Fruit fly (Drosophila melanogaster) whole organism, embryonic: ENCODE data around the gene tank.

Experiments used
- Aef1 ChIP-seq: fragments of 200-800 bp; sonication (Bioruptor generic); IDR thresholded peaks from 3 replicates; pipeline ENCODE4 v1.3.6; 2022; ENCODE audit warnings: missing biosample characterization, missing genetic modification characterization
- Atf6 ChIP-seq: fragments of 200-800 bp; sonication (Bioruptor generic); IDR thresholded peaks from 2 replicates; pipeline ENCODE4 v1.3.6; 2022; ENCODE audit warnings: missing biosample characterization, missing genetic modification characterization
- Awh ChIP-seq: fragments of 200-800 bp; sonication (Bioruptor generic); IDR thresholded peaks from 2 replicates; pipeline ENCODE4, ENCODE4 v1.3.6; 2022; ENCODE audit warnings: missing biosample characterization, missing genetic modification characterization
- CG10147 ChIP-seq: fragments of 200-800 bp; sonication (Bioruptor generic); optimal IDR thresholded peaks from 2 replicates; lab custom pipeline; 2019; ENCODE audit warnings: missing biosample characterization, mild to moderate bottlenecking, missing genetic modification characterization, moderate library complexity
- CG11247 ChIP-seq: fragments of 200-800 bp; sonication (Bioruptor generic); IDR thresholded peaks from 2 replicates; pipeline ENCODE4 v1.3.6; 2022; ENCODE audit warnings: missing biosample characterization, missing genetic modification characterization
- CG11456 ChIP-seq: fragments of 200-800 bp; sonication (Bioruptor generic); IDR thresholded peaks from 3 replicates; pipeline ENCODE4 v1.3.6; 2022; ENCODE audit warnings: missing biosample characterization, missing genetic modification characterization
- CG11504 ChIP-seq: fragments of 200-800 bp; sonication (Bioruptor generic); optimal IDR thresholded peaks from 3 replicates; lab custom pipeline; 2019; ENCODE audit warnings: missing biosample characterization, mild to moderate bottlenecking, missing genetic modification characterization, moderate library complexity
- CG12659 ChIP-seq: fragments of 200-800 bp; sonication (Bioruptor generic); optimal IDR thresholded peaks from 3 replicates; lab custom pipeline; 2017; ENCODE audit warnings: mild to moderate bottlenecking, missing biosample characterization, missing genetic modification reagents, missing genetic modification characterization
- CG12942 ChIP-seq: fragments of 200-800 bp; sonication (Bioruptor generic); optimal IDR thresholded peaks from 3 replicates; lab custom pipeline; 2016; ENCODE audit warnings: missing biosample characterization, missing genetic modification characterization
- CG13424 ChIP-seq: fragments of 200-800 bp; sonication (Bioruptor generic); optimal IDR thresholded peaks from 2 replicates; lab custom pipeline; 2019; ENCODE audit warnings: missing biosample characterization, mild to moderate bottlenecking, missing genetic modification characterization, moderate library complexity
- CG15479 ChIP-seq: fragments of 200-800 bp; sonication (Bioruptor generic); optimal IDR thresholded peaks from 3 replicates; lab custom pipeline; 2019; ENCODE audit warnings: missing biosample characterization, mild to moderate bottlenecking, missing genetic modification characterization, moderate library complexity
- CG17802 ChIP-seq: fragments of 200-800 bp; sonication (Bioruptor generic); optimal IDR thresholded peaks from 2 replicates; lab custom pipeline; 2018; ENCODE audit warnings: missing biosample characterization, mild to moderate bottlenecking, missing genetic modification characterization, moderate library complexity
- CG1792 ChIP-seq: fragments of 200-800 bp; sonication (Bioruptor generic); optimal IDR thresholded peaks from 2 replicates; lab custom pipeline; 2016; ENCODE audit warnings: missing biosample characterization, missing genetic modification characterization
- CG18011 ChIP-seq: fragments of 200-800 bp; sonication (Bioruptor generic); optimal IDR thresholded peaks from 2 replicates; lab custom pipeline; 2017; ENCODE audit warnings: missing biosample characterization, missing genetic modification characterization, mild to moderate bottlenecking, moderate library complexity, missing genotype
- CG18262 ChIP-seq: fragments of 200-800 bp; optimal IDR thresholded peaks from 3 replicates; lab custom pipeline; 2019; ENCODE audit warnings: missing biosample characterization, mild to moderate bottlenecking, missing genetic modification characterization, moderate library complexity
- CG2712 ChIP-seq: fragments of 200-800 bp; optimal IDR thresholded peaks from 3 replicates; lab custom pipeline; 2019; ENCODE audit warnings: missing biosample characterization, mild to moderate bottlenecking, missing genetic modification characterization, moderate library complexity
- CG6683 ChIP-seq: fragments of 200-800 bp; sonication (Bioruptor generic); optimal IDR thresholded peaks from 2 replicates; lab custom pipeline; 2017; ENCODE audit warnings: missing biosample characterization, mild to moderate bottlenecking, missing genetic modification characterization, missing genetic modification reagents
- CG6689 ChIP-seq: fragments of 200-800 bp; sonication (Bioruptor generic); IDR thresholded peaks from 2 replicates; pipeline ENCODE4 v1.3.6; 2022; ENCODE audit warnings: missing biosample characterization, missing genetic modification characterization
- CG7839 ChIP-seq: fragments of 200-800 bp; sonication (Bioruptor generic); optimal IDR thresholded peaks from 3 replicates; lab custom pipeline; 2018; ENCODE audit warnings: missing biosample characterization, mild to moderate bottlenecking, missing genetic modification characterization, moderate library complexity
- CG9797 ChIP-seq: fragments of 200-800 bp; sonication (Bioruptor generic); optimal IDR thresholded peaks from 3 replicates; lab custom pipeline; 2018; ENCODE audit warnings: missing biosample characterization, mild to moderate bottlenecking, missing genetic modification characterization
- Doc3 ChIP-seq: fragments of 200-800 bp; sonication (Bioruptor generic); IDR thresholded peaks from 3 replicates; pipeline ENCODE4 v1.3.6; 2022; ENCODE audit warnings: missing biosample characterization, missing genetic modification characterization; ENCODE audit not compliant: partially characterized antibody
- Hr51 ChIP-seq, 2 experiments: fragments of 200-800 bp; sonication (Bioruptor generic); optimal IDR thresholded peaks; 2 replicates in 1 of 2; 3 replicates in 1 of 2; lab custom pipeline; 2016 to 2018; ENCODE audit warnings: missing biosample characterization in 2 of 2, missing genetic modification characterization in 2 of 2, mild to moderate bottlenecking in 1 of 2, moderate library complexity in 1 of 2
- Mrtf ChIP-seq: fragments of 200-800 bp; sonication (Bioruptor generic); IDR thresholded peaks from 3 replicates; pipeline ENCODE4 v1.3.6; 2022; ENCODE audit warnings: missing biosample characterization, missing genetic modification characterization
- Nf-YC ChIP-seq: fragments of 200-800 bp; optimal IDR thresholded peaks from 3 replicates; lab custom pipeline; 2019; ENCODE audit warnings: missing biosample characterization, mild to moderate bottlenecking, missing genetic modification characterization, moderate library complexity
- NfI ChIP-seq: fragments of 200-800 bp; sonication (Bioruptor generic); optimal IDR thresholded peaks from 3 replicates; lab custom pipeline; 2018; ENCODE audit warnings: missing biosample characterization, mild to moderate bottlenecking, missing genetic modification characterization, moderate library complexity
- Oaz ChIP-seq: fragments of 200-800 bp; sonication (Bioruptor generic); IDR thresholded peaks from 2 replicates; pipeline ENCODE4 v1.3.6; 2022; ENCODE audit warnings: missing biosample characterization, missing genetic modification characterization
- Oli ChIP-seq: fragments of 200-800 bp; sonication (Bioruptor generic); optimal IDR thresholded peaks from 2 replicates; lab custom pipeline; 2018; ENCODE audit warnings: missing biosample characterization, mild to moderate bottlenecking, missing genetic modification characterization, moderate library complexity
- Opbp ChIP-seq: fragments of 200-800 bp; sonication (Bioruptor generic); IDR thresholded peaks from 3 replicates; pipeline ENCODE4 v1.3.6; 2022; ENCODE audit warnings: missing biosample characterization, missing genetic modification characterization; ENCODE audit not compliant: partially characterized antibody
- Ptx1 ChIP-seq: fragments of 200-800 bp; sonication (Bioruptor generic); IDR thresholded peaks from 2 replicates; pipeline ENCODE4 v1.3.6; 2022; ENCODE audit warnings: missing biosample characterization, missing genetic modification characterization
- Sox100B ChIP-seq: fragments of 200-800 bp; sonication (Bioruptor generic); optimal IDR thresholded peaks from 3 replicates; lab custom pipeline; 2018; ENCODE audit warnings: missing biosample characterization, mild to moderate bottlenecking, missing genetic modification characterization
- Sox102F ChIP-seq: fragments of 200-800 bp; sonication (Bioruptor generic); optimal IDR thresholded peaks from 2 replicates; lab custom pipeline; 2018; ENCODE audit warnings: missing biosample characterization, mild to moderate bottlenecking, missing genetic modification characterization, moderate library complexity
- Sry-β ChIP-seq: fragments of 200-800 bp; sonication (Bioruptor generic); optimal IDR thresholded peaks from 2 replicates; lab custom pipeline; 2018; ENCODE audit warnings: missing biosample characterization, mild to moderate bottlenecking, missing genetic modification characterization, moderate library complexity
- Xbp1 ChIP-seq: fragments of 200-800 bp; sonication (Bioruptor generic); optimal IDR thresholded peaks from 3 replicates; lab custom pipeline; 2016; ENCODE audit warnings: missing biosample characterization, mild to moderate bottlenecking, missing genetic modification characterization
- ap ChIP-seq: fragments of 200-800 bp; sonication (Bioruptor generic); IDR thresholded peaks from 2 replicates; pipeline ENCODE4 v1.3.6; 2022; ENCODE audit warnings: missing biosample characterization, missing genetic modification characterization
- btn ChIP-seq: fragments of 200-800 bp; sonication (Bioruptor generic); optimal IDR thresholded peaks from 2 replicates; lab custom pipeline; 2016; ENCODE audit warnings: missing biosample characterization, missing genetic modification characterization
- dmrt99B ChIP-seq: fragments of 200-800 bp; sonication (Bioruptor generic); optimal IDR thresholded peaks from 2 replicates; lab custom pipeline; 2018; ENCODE audit warnings: missing biosample characterization, mild to moderate bottlenecking, missing genetic modification characterization, moderate library complexity
- esg ChIP-seq: fragments of 200-800 bp; sonication (Bioruptor generic); conservative IDR thresholded peaks from 2 replicates; pipeline ENCODE4 v1.3.6; 2022; ENCODE audit warnings: missing biosample characterization, missing genetic modification characterization
- hb ChIP-seq: fragments of 200-800 bp; sonication (Bioruptor generic); IDR thresholded peaks from 3 replicates; pipeline ENCODE4 v1.3.6; 2022; ENCODE audit warnings: missing biosample characterization, missing genetic modification characterization; ENCODE audit not compliant: partially characterized antibody
- nerfin-2 ChIP-seq: fragments of 200-800 bp; sonication (Bioruptor generic); IDR thresholded peaks from 2 replicates; pipeline ENCODE4 v1.3.6; 2022; ENCODE audit warnings: missing biosample characterization, missing genetic modification characterization; ENCODE audit not compliant: partially characterized antibody
- pb ChIP-seq: fragments of 200-800 bp; sonication (Bioruptor generic); optimal IDR thresholded peaks from 3 replicates; lab custom pipeline; 2016; ENCODE audit warnings: missing biosample characterization, missing genetic modification characterization
- pzg ChIP-seq: fragments of 200-800 bp; sonication (Bioruptor generic); optimal IDR thresholded peaks from 3 replicates; lab custom pipeline; 2018; ENCODE audit warnings: missing biosample characterization, mild to moderate bottlenecking, missing genetic modification characterization, moderate library complexity
- row ChIP-seq: fragments of 200-800 bp; sonication (Bioruptor generic); IDR thresholded peaks from 3 replicates; pipeline ENCODE4 v1.3.6; 2022; ENCODE audit warnings: missing biosample characterization, missing genetic modification characterization
- sc ChIP-seq, 3 experiments: fragments of >200 bp in 2 of 3; fragments of 200-800 bp in 1 of 3; sonication (Bioruptor generic) in 1 of 3; optimal IDR thresholded peaks; 2 replicates in 2 of 3; 3 replicates in 1 of 3; lab custom pipeline; 2017; ENCODE audit warnings: mild to moderate bottlenecking in 1 of 3, missing biosample characterization in 1 of 3, missing genetic modification characterization in 1 of 3, missing genetic modification reagents in 1 of 3
- sens ChIP-seq: fragments of 200-800 bp; sonication (Bioruptor generic); peaks from one replicate; lab custom pipeline; 2016; ENCODE audit warnings: missing biosample characterization, missing genetic modification characterization
- sob ChIP-seq: fragments of 200-800 bp; sonication (Bioruptor generic); IDR thresholded peaks from 2 replicates; pipeline ENCODE4 v1.3.6; 2022; ENCODE audit warnings: missing biosample characterization, missing genetic modification characterization
- stc ChIP-seq: fragments of 200-800 bp; sonication (Bioruptor generic); IDR thresholded peaks from 2 replicates; pipeline ENCODE4 v1.3.6; 2022; ENCODE audit warnings: missing biosample characterization, missing genetic modification characterization
- ttk ChIP-seq: fragments of 200-800 bp; sonication (Bioruptor generic); IDR thresholded peaks from 2 replicates; pipeline ENCODE4 v2.1.2; 2022; ENCODE audit warnings: missing biosample characterization, missing genetic modification characterization
- tx ChIP-seq: fragments of 200-800 bp; sonication (Bioruptor generic); optimal IDR thresholded peaks from 2 replicates; lab custom pipeline; 2016; ENCODE audit warnings: missing biosample characterization, missing genetic modification characterization
- unpg ChIP-seq: fragments of 200-800 bp; sonication (Bioruptor generic); optimal IDR thresholded peaks from 3 replicates; lab custom pipeline; 2018; ENCODE audit warnings: missing biosample characterization, mild to moderate bottlenecking, missing genetic modification characterization, moderate library complexity

tank gene

DNA sequence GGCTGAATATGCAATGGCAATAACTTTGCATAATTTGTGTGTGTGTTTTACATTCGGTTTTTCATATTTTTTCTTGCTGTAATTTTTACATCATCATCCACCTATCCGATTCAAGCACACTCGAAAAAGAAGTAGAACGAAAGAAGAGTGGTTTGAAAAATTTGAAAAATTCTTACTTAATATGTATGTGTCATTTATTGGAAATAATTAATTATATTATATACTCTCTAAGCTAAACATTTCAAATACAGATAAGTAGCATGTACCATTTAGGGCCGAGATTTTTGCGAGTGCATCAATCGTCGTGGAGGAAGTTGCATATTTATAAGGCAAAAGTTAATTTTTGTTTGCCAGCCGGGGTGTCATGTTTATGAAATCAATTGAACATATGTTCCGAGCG lies 31.7 kb downstream of the tank start (continued):
- TF ChIP-seq Oli (tag; lab: Kevin White, UChicago) (peak; percentile 43), CG2712 (tag; lab: Kevin White, UChicago) (peak; percentile 13), ap (0 out of 2 replicates have a peak, but pooled peaks have one; percentile 29), CG6689 (GFP tag; lab: Robert Waterston, UW) (0 out of 2 replicates have a peak, but pooled peaks have one; percentile 23), sc (optimal IDR thresholded peaks at IDR 0.05; lab: Kevin White, UChicago) (no peak), sc (GFP tag; optimal IDR thresholded peaks at IDR 0.05; lab: Kevin White, UChicago) (no peak), CG13424 (tag; lab: Kevin White, UChicago) (peak; percentile 9), CG15479 (GFP tag; lab: Kevin White, UChicago) (no peak), tx (GFP tag; lab: Kevin White, UChicago) (no peak), Awh (GFP tag; lab: Robert Waterston, UW) (0 out of 2 replicates have a peak, but pooled peaks have one; percentile 27), Mrtf (GFP tag; lab: Robert Waterston, UW) (0 out of 3 replicates have a peak, but pooled peaks have one; percentile 10), Opbp (no peak), Xbp1 (GFP tag; lab: Kevin White, UChicago) (peak; percentile 15), Nf-YC (tag; lab: Kevin White, UChicago) (peak; percentile 4), CG17802 (tag; lab: Kevin White, UChicago) (no peak), CG10147 (no peak), CG11247 (0 out of 2 replicates have a peak, but pooled peaks have one; percentile 31), CG6683 (no peak), unpg (GFP tag; lab: Kevin White, UChicago) (peak; percentile 53), CG11456 (GFP tag; lab: Robert Waterston, UW) (no peak), pb (no peak), row (GFP tag; lab: Robert Waterston, UW) (peak; percentile 45; the same call in 2 of the 3 replicates), Aef1 (GFP tag; lab: Robert Waterston, UW) (peak; percentile 42; the same call in 1 of the 3 replicates), ttk (peak; percentile 34; the same call in 1 of the 2 replicates), Ptx1 (GFP tag; lab: Robert Waterston, UW) (peak; percentile 64), Sry-β (GFP tag; lab: Kevin White, UChicago) (no peak), CG18011 (GFP tag; lab: Kevin White, UChicago) (no peak), btn (GFP tag; lab: Kevin White, UChicago) (no peak), CG11504 (tag; lab: Kevin White, UChicago) (peak; percentile 73), nerfin-2 (GFP tag; lab: Robert Waterston, UW) (no peak), CG9797 (GFP tag; lab: Kevin White, UChicago) (no peak), CG12659 (GFP tag; lab: Kevin White, UChicago) (no peak), Oaz (peak; percentile 37; the same call in 1 of the 2 replicates), CG18262 (tag; lab: Kevin White, UChicago) (peak; percentile 2), stc (peak; percentile 12; the same call in 1 of the 2 replicates), CG12942 (GFP tag; lab: Kevin White, UChicago) (no peak), sens (peak; percentile 55), Hr51 (GFP tag; optimal IDR thresholded peaks at IDR 0.05; lab: Kevin White, UChicago) (peak in 1 of 2 experiments; percentile 62), hb (GFP tag; lab: Robert Waterston, UW) (no peak), Sox100B (GFP tag; lab: Kevin White, UChicago) (no peak), CG1792 (GFP tag; lab: Kevin White, UChicago) (no peak), dmrt99B (tag; lab: Kevin White, UChicago) (peak; percentile 52), Sox102F (GFP tag; lab: Kevin White, UChicago) (peak; percentile 61), sob (GFP tag; lab: Robert Waterston, UW) (no peak), NfI (GFP tag; lab: Kevin White, UChicago) (peak; percentile 32), Atf6 (no peak), esg (GFP tag; lab: Robert Waterston, UW) (no peak; the same call in 1 of the 2 replicates), CG7839 (peak; percentile 44), Doc3 (GFP tag; lab: Robert Waterston, UW) (no peak), pzg (no peak)
